Fruit fly (Drosophila melanogaster) whole organism, embryonic: Measurements from ENCODE around the gene CG4230.

Experiments used
- Bgb ChIP-seq: fragments of 200-800 bp; sonication (Bioruptor generic); IDR thresholded peaks from 2 replicates; pipeline ENCODE4 v1.3.6; 2022; ENCODE audit warnings: missing biosample characterization, missing genetic modification characterization; ENCODE audit not compliant: partially characterized antibody
- CG10366 ChIP-seq: fragments of 200-800 bp; sonication (Bioruptor generic); IDR thresholded peaks from 2 replicates; pipeline ENCODE4 v1.3.6; 2022; ENCODE audit warnings: missing biosample characterization, missing genetic modification characterization
- CG10654 ChIP-seq: fragments of 200-800 bp; sonication (Bioruptor generic); optimal IDR thresholded peaks from 2 replicates; lab custom pipeline; 2016; ENCODE audit warnings: missing biosample characterization, missing genetic modification characterization
- CG11398 ChIP-seq: fragments of 200-800 bp; sonication (Bioruptor generic); optimal IDR thresholded peaks from 2 replicates; lab custom pipeline; 2016; ENCODE audit warnings: missing biosample characterization, missing genetic modification characterization
- CG12155 ChIP-seq: fragments of 200-800 bp; sonication (Bioruptor generic); optimal IDR thresholded peaks from 3 replicates; lab custom pipeline; 2016; ENCODE audit warnings: missing biosample characterization, missing genetic modification characterization
- CG12236 ChIP-seq: fragments of 200-800 bp; sonication (Bioruptor generic); optimal IDR thresholded peaks from 2 replicates; lab custom pipeline; 2016; ENCODE audit warnings: missing biosample characterization, missing genetic modification characterization
- CG13424 ChIP-seq: fragments of 200-800 bp; sonication (Bioruptor generic); optimal IDR thresholded peaks from 2 replicates; lab custom pipeline; 2019; ENCODE audit warnings: missing biosample characterization, mild to moderate bottlenecking, missing genetic modification characterization, moderate library complexity
- CG13624 ChIP-seq: fragments of 200-800 bp; sonication (Bioruptor generic); optimal IDR thresholded peaks from 2 replicates; lab custom pipeline; 2016; ENCODE audit warnings: missing biosample characterization, missing genetic modification characterization
- CG14710 ChIP-seq: fragments of 200-800 bp; sonication (Bioruptor generic); optimal IDR thresholded peaks from 3 replicates; lab custom pipeline; 2019; ENCODE audit warnings: missing biosample characterization, mild to moderate bottlenecking, missing genetic modification characterization, moderate library complexity
- CG15011 ChIP-seq: fragments of 200-800 bp; sonication (Bioruptor generic); optimal IDR thresholded peaks from 3 replicates; lab custom pipeline; 2018; ENCODE audit warnings: missing biosample characterization, mild to moderate bottlenecking, missing genetic modification characterization
- CG15073 ChIP-seq: fragments of 200-800 bp; sonication (Bioruptor generic); optimal IDR thresholded peaks from 2 replicates; lab custom pipeline; 2016; ENCODE audit warnings: missing biosample characterization, missing genetic modification characterization
- CG1529 ChIP-seq: fragments of 200-800 bp; sonication (Bioruptor generic); optimal IDR thresholded peaks from 3 replicates; lab custom pipeline; 2018; ENCODE audit warnings: missing biosample characterization, missing genetic modification characterization
- CG1647 ChIP-seq: fragments of 200-800 bp; sonication (Bioruptor generic); optimal IDR thresholded peaks from 3 replicates; lab custom pipeline; 2016; ENCODE audit warnings: missing biosample characterization, missing genetic modification characterization
- CG17359 ChIP-seq: fragments of 200-800 bp; sonication (Bioruptor generic); optimal IDR thresholded peaks from 3 replicates; lab custom pipeline; 2018; ENCODE audit warnings: missing biosample characterization, mild to moderate bottlenecking, missing genetic modification characterization, moderate library complexity
- CG18619 ChIP-seq: fragments of 200-800 bp; sonication (Bioruptor generic); optimal IDR thresholded peaks from 3 replicates; lab custom pipeline; 2017; ENCODE audit warnings: missing biosample characterization, mild to moderate bottlenecking, missing genetic modification characterization
- CG34422 ChIP-seq: fragments of 200-800 bp; sonication (Bioruptor generic); IDR thresholded peaks from 3 replicates; pipeline ENCODE4 v1.3.6; 2022; ENCODE audit warnings: missing biosample characterization, missing genetic modification characterization
- CG4854 ChIP-seq: fragments of 200-800 bp; sonication (Bioruptor generic); optimal IDR thresholded peaks from 2 replicates; lab custom pipeline; 2016; ENCODE audit warnings: missing biosample characterization, missing genetic modification characterization, inconsistent platforms
- CG7786 ChIP-seq: fragments of 200-800 bp; sonication (Bioruptor generic); optimal IDR thresholded peaks from 2 replicates; lab custom pipeline; 2016; ENCODE audit warnings: missing biosample characterization, missing genetic modification characterization
- CG8924 ChIP-seq: fragments of 200-800 bp; optimal IDR thresholded peaks from 3 replicates; lab custom pipeline; 2019; ENCODE audit warnings: missing biosample characterization, mild to moderate bottlenecking, missing genetic modification characterization, moderate library complexity
- CG9215 ChIP-seq: fragments of 200-800 bp; sonication (Bioruptor generic); IDR thresholded peaks from 2 replicates; pipeline ENCODE4 v1.3.6; 2022; ENCODE audit warnings: missing biosample characterization, missing genetic modification characterization
- D19A ChIP-seq: fragments of 200-800 bp; optimal IDR thresholded peaks from 3 replicates; lab custom pipeline; 2019; ENCODE audit warnings: missing biosample characterization, mild to moderate bottlenecking, missing genetic modification characterization, moderate library complexity
- Doc3 ChIP-seq: fragments of 200-800 bp; sonication (Bioruptor generic); IDR thresholded peaks from 3 replicates; pipeline ENCODE4 v1.3.6; 2022; ENCODE audit warnings: missing biosample characterization, missing genetic modification characterization; ENCODE audit not compliant: partially characterized antibody
- Elba2 ChIP-seq: fragments of 200-800 bp; sonication (Bioruptor generic); optimal IDR thresholded peaks from 3 replicates; lab custom pipeline; 2016; ENCODE audit warnings: missing biosample characterization, missing genetic modification characterization
- Ets97D ChIP-seq: fragments of 200-800 bp; sonication (Bioruptor generic); optimal IDR thresholded peaks from 3 replicates; lab custom pipeline; 2016; ENCODE audit warnings: missing biosample characterization, missing genetic modification characterization
- H15 ChIP-seq: fragments of 200-800 bp; sonication (Bioruptor generic); IDR thresholded peaks from 3 replicates; pipeline ENCODE4 v1.3.6; 2022; ENCODE audit warnings: missing biosample characterization, missing genetic modification characterization
- MBD-R2 ChIP-seq: fragments of 200-800 bp; sonication (Bioruptor generic); IDR thresholded peaks from 2 replicates; pipeline ENCODE4 v1.3.6; 2022; ENCODE audit warnings: missing biosample characterization, missing genetic modification characterization
- Max ChIP-seq: fragments of 200-800 bp; sonication (Bioruptor generic); optimal IDR thresholded peaks from 2 replicates; lab custom pipeline; 2016; ENCODE audit warnings: missing biosample characterization, mild to moderate bottlenecking, missing genetic modification characterization
- NC2β ChIP-seq: fragments of 200-800 bp; sonication (Bioruptor generic); optimal IDR thresholded peaks from 2 replicates; lab custom pipeline; 2016; ENCODE audit warnings: missing biosample characterization, missing genetic modification characterization
- Nf-YC ChIP-seq: fragments of 200-800 bp; optimal IDR thresholded peaks from 3 replicates; lab custom pipeline; 2019; ENCODE audit warnings: missing biosample characterization, mild to moderate bottlenecking, missing genetic modification characterization, moderate library complexity
- PHDP ChIP-seq: fragments of 200-800 bp; sonication (Bioruptor generic); optimal IDR thresholded peaks from 3 replicates; lab custom pipeline; 2018; ENCODE audit warnings: missing biosample characterization, mild to moderate bottlenecking, missing genetic modification characterization, moderate library complexity
- Spps ChIP-seq: fragments of 200-800 bp; sonication (Bioruptor generic); optimal IDR thresholded peaks from 2 replicates; lab custom pipeline; 2018; ENCODE audit warnings: missing biosample characterization, mild to moderate bottlenecking, missing genetic modification characterization
- Tbp ChIP-seq: fragments of >200 bp; optimal IDR thresholded peaks from 2 replicates; lab custom pipeline; 2018; ENCODE audit warnings: missing biosample characterization, missing genetic modification characterization
- az2 ChIP-seq: fragments of 200-800 bp; sonication (Bioruptor generic); optimal IDR thresholded peaks from 3 replicates; lab custom pipeline; 2016; ENCODE audit warnings: missing biosample characterization, missing genetic modification characterization
- btn ChIP-seq: fragments of 200-800 bp; sonication (Bioruptor generic); optimal IDR thresholded peaks from 2 replicates; lab custom pipeline; 2016; ENCODE audit warnings: missing biosample characterization, missing genetic modification characterization
- ci ChIP-seq: fragments of 200-800 bp; sonication (Bioruptor generic); IDR thresholded peaks from 3 replicates; pipeline ENCODE4 v1.3.6; 2022; ENCODE audit warnings: missing biosample characterization, missing genetic modification characterization
- crp ChIP-seq, 2 experiments: fragments of 200-800 bp; sonication (Bioruptor generic); optimal IDR thresholded peaks; 2 replicates in 1 of 2; 3 replicates in 1 of 2; lab custom pipeline; 2017; ENCODE audit warnings: missing biosample characterization in 2 of 2, missing genetic modification characterization in 2 of 2, mild to moderate bottlenecking in 1 of 2, moderate library complexity in 1 of 2
- disco-r ChIP-seq: fragments of 200-800 bp; sonication (Bioruptor generic); optimal IDR thresholded peaks from 2 replicates; lab custom pipeline; 2016; ENCODE audit warnings: missing biosample characterization, missing genetic modification characterization
- dm ChIP-seq: fragments of 200-800 bp; sonication (Bioruptor generic); optimal IDR thresholded peaks from 3 replicates; lab custom pipeline; 2016; ENCODE audit warnings: missing biosample characterization, missing genetic modification characterization
- emc ChIP-seq: fragments of 200-800 bp; sonication (Bioruptor generic); optimal IDR thresholded peaks from 2 replicates; lab custom pipeline; 2016; ENCODE audit warnings: missing biosample characterization, missing genetic modification characterization
- esg ChIP-seq: fragments of 200-800 bp; sonication (Bioruptor generic); conservative IDR thresholded peaks from 2 replicates; pipeline ENCODE4 v1.3.6; 2022; ENCODE audit warnings: missing biosample characterization, missing genetic modification characterization
- fd3F ChIP-seq: fragments of 200-800 bp; sonication (Bioruptor generic); optimal IDR thresholded peaks from 2 replicates; lab custom pipeline; 2018; ENCODE audit warnings: missing biosample characterization, mild to moderate bottlenecking, missing genetic modification characterization, moderate library complexity
- gcm ChIP-seq: fragments of 200-800 bp; sonication (Bioruptor generic); optimal IDR thresholded peaks from 2 replicates; lab custom pipeline; 2019; ENCODE audit warnings: missing biosample characterization, mild to moderate bottlenecking, missing genetic modification characterization, moderate library complexity
- lilli ChIP-seq: fragments of 200-800 bp; sonication (Bioruptor generic); optimal IDR thresholded peaks from 3 replicates; lab custom pipeline; 2016; ENCODE audit warnings: missing biosample characterization, missing genetic modification characterization
- lola ChIP-seq, 3 experiments: fragments of >200 bp in 2 of 3; fragments of 200-800 bp in 1 of 3; sonication (Bioruptor generic) in 1 of 3; optimal IDR thresholded peaks; 2 replicates each; lab custom pipeline; 2017 to 2019; ENCODE audit warnings: missing biosample characterization in 3 of 3, missing genetic modification characterization in 3 of 3, mild to moderate bottlenecking in 1 of 3, moderate library complexity in 1 of 3
- mld ChIP-seq: fragments of 200-800 bp; sonication (Bioruptor generic); IDR thresholded peaks from 3 replicates; pipeline ENCODE4 v1.3.6; 2022; ENCODE audit warnings: missing biosample characterization, missing genetic modification characterization; ENCODE audit not compliant: partially characterized antibody
- nmo ChIP-seq: fragments of 200-800 bp; sonication (Bioruptor generic); optimal IDR thresholded peaks from 2 replicates; lab custom pipeline; 2018; ENCODE audit warnings: missing biosample characterization, mild to moderate bottlenecking, missing genetic modification characterization, moderate library complexity
- sr ChIP-seq: fragments of 200-800 bp; sonication (Bioruptor generic); IDR thresholded peaks from 3 replicates; pipeline ENCODE4 v1.3.6; 2022; ENCODE audit warnings: missing biosample characterization, missing genetic modification characterization
- tin ChIP-seq: fragments of 200-800 bp; sonication (Bioruptor generic); optimal IDR thresholded peaks from 3 replicates; lab custom pipeline; 2016; ENCODE audit warnings: missing biosample characterization, missing genetic modification characterization
- twi ChIP-seq: fragments of 200-800 bp; optimal IDR thresholded peaks from 2 replicates; lab custom pipeline; 2019; ENCODE audit warnings: missing biosample characterization, mild to moderate bottlenecking, missing genetic modification characterization, moderate library complexity
- unpg ChIP-seq: fragments of 200-800 bp; sonication (Bioruptor generic); optimal IDR thresholded peaks from 3 replicates; lab custom pipeline; 2018; ENCODE audit warnings: missing biosample characterization, mild to moderate bottlenecking, missing genetic modification characterization, moderate library complexity

Gene CG4230

dm6 chr2L:5059645-5060254 is 36.3 kb upstream of the CG4230 start, which contains the start of gene Rpn11 (continued):
- TF ChIP-seq CG14710 (tag; lab: Kevin White, UChicago) (peak; percentile 87), twi (peak; percentile 43), CG4854 (GFP tag; lab: Kevin White, UChicago) (peak; percentile 19), tin (GFP tag; lab: Kevin White, UChicago) (peak; percentile 56), mld (GFP tag; lab: Robert Waterston, UW) (no peak), Ets97D (peak; percentile 24), sr (GFP tag; lab: Robert Waterston, UW) (no peak), CG11398 (GFP tag; lab: Kevin White, UChicago) (peak; percentile 15), CG8924 (tag; lab: Kevin White, UChicago) (peak; percentile 77), CG1529 (GFP tag; lab: Kevin White, UChicago) (peak; percentile 22), CG34422 (GFP tag; lab: Robert Waterston, UW) (no peak), NC2β (GFP tag; lab: Kevin White, UChicago) (no peak), Nf-YC (tag; lab: Kevin White, UChicago) (peak; percentile 75), fd3F (GFP tag; lab: Kevin White, UChicago) (peak; percentile 45), CG10366 (GFP tag; lab: Robert Waterston, UW) (no peak; the same call in 1 of the 2 replicates), gcm (GFP tag; lab: Kevin White, UChicago) (peak; percentile 36), CG13624 (GFP tag; lab: Kevin White, UChicago) (peak; percentile 52), btn (GFP tag; lab: Kevin White, UChicago) (no peak), lilli (GFP tag; lab: Kevin White, UChicago) (peak; percentile 59), Elba2 (GFP tag; lab: Kevin White, UChicago) (peak; percentile 4), Tbp (no peak), az2 (GFP tag; lab: Kevin White, UChicago) (peak; percentile 67), Max (GFP tag; lab: Kevin White, UChicago) (peak; percentile 46), esg (GFP tag; lab: Robert Waterston, UW) (peak; percentile 39), H15 (GFP tag; lab: Robert Waterston, UW) (no peak), lola (GFP tag; optimal IDR thresholded peaks at IDR 0.05; lab: Kevin White, UChicago) (peak in 1 of 3 experiments; percentile 80), unpg (GFP tag; lab: Kevin White, UChicago) (peak; percentile 41), CG17359 (tag; lab: Kevin White, UChicago) (peak; percentile 53), disco-r (GFP tag; lab: Kevin White, UChicago) (no peak), Doc3 (0 out of 3 replicates have a peak, but pooled peaks have one; percentile 33), CG10654 (GFP tag; lab: Kevin White, UChicago) (peak; percentile 36), Bgb (peak; percentile 36; the same call in 1 of the 2 replicates), CG12155 (GFP tag; lab: Kevin White, UChicago) (peak; percentile 71), CG12236 (no peak), nmo (GFP tag; lab: Kevin White, UChicago) (peak; percentile 80), CG13424 (peak; percentile 70), ci (GFP tag; lab: Robert Waterston, UW) (0 out of 3 replicates have a peak, but pooled peaks have one; percentile 9), dm (no peak), CG15011 (GFP tag; lab: Kevin White, UChicago) (peak; percentile 31), CG7786 (GFP tag; lab: Kevin White, UChicago) (peak; percentile 29), PHDP (peak; percentile 44), CG18619 (GFP tag; lab: Kevin White, UChicago) (peak; percentile 35), MBD-R2 (GFP tag; lab: Robert Waterston, UW) (peak; percentile 73), CG1647 (GFP tag; lab: Kevin White, UChicago) (no peak), CG15073 (GFP tag; lab: Kevin White, UChicago) (no peak), D19A (peak; percentile 37), Spps (tag; lab: Kevin White, UChicago) (peak; percentile 34), CG9215 (GFP tag; lab: Robert Waterston, UW) (peak; percentile 40; the same call in 1 of the 2 replicates), crp (GFP tag; optimal IDR thresholded peaks at IDR 0.05; lab: Kevin White, UChicago) (peak in 1 of 2 experiments; percentile 20), emc (no peak)
